Worm (Caenorhabditis elegans) whole organism, L1 larva: ENCODE measurements around the gene ddr-2.
A peak's percentile ranks its signal among the peaks of the same experiment; 100 is the strongest.

Experiments
- alr-1 ChIP-seq: fragments of 200-800 bp; sonication (Bioruptor generic); optimal IDR thresholded peaks from 2 replicates; lab custom pipeline; 2018; ENCODE audit warnings: borderline replicate concordance, mild to moderate bottlenecking, missing genetic modification characterization, missing compliant biosample characterization
- ama-1 ChIP-seq: fragments of 150-350 bp; optimal IDR thresholded peaks from 2 replicates; lab custom pipeline; 2014
- ceh-82 ChIP-seq, 3 experiments: fragments of 150-350 bp in 1 of 3; sonication (generic microtip) in 2 of 3; optimal IDR thresholded peaks; 2 replicates each; lab custom pipeline; 2014 to 2017; ENCODE audit warnings: missing biosample characterization in 3 of 3, missing genetic modification characterization in 3 of 3
- ces-1 ChIP-seq: fragments of 150-350 bp; optimal IDR thresholded peaks from 2 replicates; lab custom pipeline; 2014; ENCODE audit warnings: missing biosample characterization, missing genetic modification reagents, missing genetic modification characterization
- elt-2 ChIP-seq: sonication (generic microtip); optimal IDR thresholded peaks from 2 replicates; lab custom pipeline; 2016; ENCODE audit warnings: missing genetic modification characterization, mild to moderate bottlenecking, inconsistent platforms, missing compliant biosample characterization, missing genetic modification reagents
- elt-3 ChIP-seq, 6 experiments: fragments of 150-350 bp in 1 of 6; sonication (generic microtip); optimal IDR thresholded peaks; 2 replicates each; lab custom pipeline; 2017 to 2018; ENCODE audit warnings: missing biosample characterization in 6 of 6, missing genetic modification characterization in 6 of 6, inconsistent platforms in 1 of 6
- isw-1 ChIP-seq: fragments of 200-800 bp; sonication (Bioruptor generic); IDR thresholded peaks from 2 replicates; pipeline ENCODE4 v1.3.6; 2022; ENCODE audit warnings: missing genetic modification characterization, missing compliant biosample characterization
- nhr-11 ChIP-seq: fragments of 150-350 bp; optimal IDR thresholded peaks from 2 replicates; lab custom pipeline; 2014; ENCODE audit warnings: missing biosample characterization, missing genetic modification characterization
- nhr-28 ChIP-seq: fragments of 150-350 bp; optimal IDR thresholded peaks from 2 replicates; lab custom pipeline; 2014; ENCODE audit warnings: missing biosample characterization, missing genetic modification characterization
- nhr-76 ChIP-seq: sonication (generic microtip); optimal IDR thresholded peaks from 2 replicates; lab custom pipeline; 2017; ENCODE audit warnings: missing biosample characterization, missing genetic modification characterization
- nhr-77 ChIP-seq: fragments of 150-350 bp; optimal IDR thresholded peaks from 2 replicates; lab custom pipeline; 2014; ENCODE audit warnings: missing biosample characterization, missing genetic modification characterization
- skn-1 ChIP-seq: fragments of 150-350 bp; optimal IDR thresholded peaks from 2 replicates; lab custom pipeline; 2014; ENCODE audit warnings: missing biosample characterization, missing genetic modification characterization
- unc-98 ChIP-seq: fragments of 200-800 bp; sonication (Bioruptor generic); IDR thresholded peaks from 2 replicates; pipeline ENCODE4 v1.3.6; 2022; ENCODE audit warnings: missing genetic modification characterization, missing compliant biosample characterization
- ztf-4 ChIP-seq: fragments of 150-350 bp; optimal IDR thresholded peaks from 2 replicates; lab custom pipeline; 2014; ENCODE audit warnings: missing biosample characterization, missing genetic modification characterization

- TF ChIP-seq ceh-82 (tag; optimal IDR thresholded peaks at IDR 0.05; lab: Kevin White, UChicago) (no peak), isw-1 (no peak), elt-3 (tag; optimal IDR thresholded peaks at IDR 0.05; lab: Kevin White, UChicago) (no peak), ces-1 (GFP tag; lab: Kevin White, UChicago) (no peak), nhr-77 (no peak), ztf-4 (tag; lab: Kevin White, UChicago) (no peak), nhr-11 (tag; lab: Kevin White, UChicago) (no peak), skn-1 (tag; lab: Kevin White, UChicago) (no peak), alr-1 (tag; lab: Kevin White, UChicago) (no peak), nhr-76 (tag; lab: Kevin White, UChicago) (no peak), nhr-28 (tag; lab: Kevin White, UChicago) (no peak), elt-2 (tag; lab: Kevin White, UChicago) (peak; percentile 87), ama-1 (lab: Kevin White, UChicago) (no peak), unc-98 (GFP tag; lab: Robert Waterston, UW) (no peak)
These were observed 17.3 kb upstream of the ddr-2 start for ce11 chrX:3297812-3298211.
